Worm (Caenorhabditis elegans) whole organism, young adult: Measurements from ENCODE around the gene T02B11.8.

Experiments
- B0019.2 ChIP-seq: fragments of 200-800 bp; sonication (Bioruptor generic); conservative IDR thresholded peaks from 2 replicates; pipeline ENCODE4 v1.3.6; 2022; ENCODE audit warnings: missing genetic modification reagents, missing genetic modification characterization, missing compliant biosample characterization
- C17E4.6 ChIP-seq: fragments of 200-800 bp; sonication (Bioruptor generic); IDR thresholded peaks from 2 replicates; pipeline ENCODE4 v1.3.6; 2022; ENCODE audit warnings: missing genetic modification reagents, missing genetic modification characterization, missing compliant biosample characterization
- F22D6.2 ChIP-seq: sonication (generic microtip); optimal IDR thresholded peaks from 2 replicates; lab custom pipeline; 2016; ENCODE audit warnings: mild to moderate bottlenecking, missing genetic modification characterization, missing compliant biosample characterization
- F39B2.1 ChIP-seq: fragments of 200-800 bp; sonication (Bioruptor generic); IDR thresholded peaks from 2 replicates; pipeline ENCODE4 v1.3.6; 2022; ENCODE audit warnings: missing genetic modification reagents, missing genetic modification characterization, missing compliant biosample characterization
- F49E8.2 ChIP-seq: sonication (generic microtip); optimal IDR thresholded peaks from 3 replicates; lab custom pipeline; 2017; ENCODE audit warnings: missing genetic modification characterization, mild to moderate bottlenecking, missing compliant biosample characterization, antibody characterized with exemption, moderate library complexity; ENCODE audit not compliant: insufficient read depth
- F57A8.1 ChIP-seq: fragments of 200-800 bp; sonication (Bioruptor generic); optimal IDR thresholded peaks from 2 replicates; lab custom pipeline; 2018; ENCODE audit warnings: mild to moderate bottlenecking, missing genetic modification characterization, moderate library complexity, missing compliant biosample characterization
- F57C9.4 ChIP-seq: sonication (generic microtip); optimal IDR thresholded peaks from 2 replicates; lab custom pipeline; 2017; ENCODE audit warnings: mild to moderate bottlenecking, missing genetic modification characterization, missing compliant biosample characterization
- K11D2.4 ChIP-seq: fragments of 200-800 bp; sonication (Bioruptor generic); IDR thresholded peaks from 2 replicates; pipeline ENCODE4 v1.3.6; 2022; ENCODE audit warnings: missing genetic modification reagents, missing genetic modification characterization, missing compliant biosample characterization
- T26A5.8 ChIP-seq: sonication (generic microtip); optimal IDR thresholded peaks from 2 replicates; lab custom pipeline; 2016; ENCODE audit warnings: missing genetic modification characterization, missing compliant biosample characterization
- Y53G8AR.9 ChIP-seq: fragments of 200-800 bp; sonication (Bioruptor generic); conservative IDR thresholded peaks from 2 replicates; pipeline ENCODE4 v1.3.6; 2022; ENCODE audit warnings: missing genetic modification reagents, missing genetic modification characterization, missing compliant biosample characterization
- Y56A3A.18 ChIP-seq: fragments of 200-800 bp; sonication (Bioruptor generic); IDR thresholded peaks from 2 replicates; pipeline ENCODE4 v1.3.6; 2022; ENCODE audit warnings: missing genetic modification reagents, missing genetic modification characterization, missing compliant biosample characterization
- Y67H2A.10 ChIP-seq: fragments of 200-800 bp; sonication (Bioruptor generic); conservative IDR thresholded peaks from 2 replicates; pipeline ENCODE4 v1.3.6; 2022; ENCODE audit warnings: missing genetic modification reagents, missing genetic modification characterization, missing compliant biosample characterization
- Y79H2A.3 ChIP-seq: fragments of 200-800 bp; sonication (Bioruptor generic); conservative IDR thresholded peaks from 2 replicates; pipeline ENCODE4 v1.3.6; 2022; ENCODE audit warnings: missing genetic modification reagents, missing genetic modification characterization, missing compliant biosample characterization
- ama-1 ChIP-seq, 3 experiments: fragments of 150-350 bp in 1 of 3; sonication (generic microtip) in 2 of 3; optimal IDR thresholded peaks; 2 replicates each; lab custom pipeline; 2014 to 2018; ENCODE audit warnings: missing biosample characterization in 2 of 3, missing genetic modification characterization in 2 of 3, missing genetic modification reagents in 2 of 3
- aptf-2 ChIP-seq: fragments of 200-800 bp; sonication (Bioruptor generic); conservative IDR thresholded peaks from 2 replicates; pipeline ENCODE4 v1.3.6; 2022; ENCODE audit warnings: missing genetic modification reagents, missing genetic modification characterization, missing compliant biosample characterization
- aptf-3 ChIP-seq: fragments of 200-800 bp; sonication (Bioruptor generic); IDR thresholded peaks from 2 replicates; pipeline ENCODE4 v1.3.6; 2022; ENCODE audit warnings: missing genetic modification characterization, missing compliant biosample characterization
- atf-7 ChIP-seq: sonication (generic microtip); optimal IDR thresholded peaks from 2 replicates; lab custom pipeline; 2017; ENCODE audit warnings: mild to moderate bottlenecking, missing genetic modification characterization, missing compliant biosample characterization
- athp-1 ChIP-seq: sonication (generic microtip); optimal IDR thresholded peaks from 2 replicates; lab custom pipeline; 2017; ENCODE audit warnings: mild to moderate bottlenecking, missing genetic modification characterization, missing compliant biosample characterization
- attf-3 ChIP-seq: fragments of 200-800 bp; sonication (Bioruptor generic); conservative IDR thresholded peaks from 2 replicates; pipeline ENCODE4 v1.3.6; 2022; ENCODE audit warnings: missing genetic modification reagents, missing genetic modification characterization, missing compliant biosample characterization
- attf-5 ChIP-seq: fragments of 200-800 bp; sonication (Bioruptor generic); optimal IDR thresholded peaks from 2 replicates; lab custom pipeline; 2018; ENCODE audit warnings: mild to moderate bottlenecking, missing genetic modification characterization, missing compliant biosample characterization
- ceh-100 ChIP-seq: fragments of 200-800 bp; sonication (Bioruptor generic); IDR thresholded peaks from 2 replicates; pipeline ENCODE4 v1.3.6; 2022; ENCODE audit warnings: missing genetic modification reagents, missing genetic modification characterization, missing compliant biosample characterization
- ceh-27 ChIP-seq: fragments of 200-800 bp; sonication (Bioruptor generic); optimal IDR thresholded peaks from 2 replicates; lab custom pipeline; 2018; ENCODE audit warnings: mild to moderate bottlenecking, missing genetic modification characterization, moderate library complexity, missing compliant biosample characterization
- ceh-58 ChIP-seq: fragments of 200-800 bp; sonication (Bioruptor generic); IDR thresholded peaks from 2 replicates; pipeline ENCODE4 v1.3.6; 2022; ENCODE audit warnings: missing genetic modification characterization, missing compliant biosample characterization
- chd-7 ChIP-seq: sonication (generic microtip); optimal IDR thresholded peaks from 2 replicates; lab custom pipeline; 2016; ENCODE audit warnings: mild to moderate bottlenecking, missing genetic modification characterization, moderate library complexity, missing compliant biosample characterization
- die-1 ChIP-seq: sonication (generic microtip); optimal IDR thresholded peaks from 2 replicates; lab custom pipeline; 2016; ENCODE audit warnings: missing genotype, mild to moderate bottlenecking, missing genetic modification characterization, missing compliant biosample characterization
- dpl-1 ChIP-seq: fragments of 150-350 bp; optimal IDR thresholded peaks from 2 replicates; lab custom pipeline; 2014; ENCODE audit warnings: missing biosample characterization, missing genetic modification reagents, missing genetic modification characterization
- ekl-4 ChIP-seq: fragments of 200-800 bp; sonication (Bioruptor generic); IDR thresholded peaks from 2 replicates; pipeline ENCODE4 v1.3.6; 2022; ENCODE audit warnings: missing genetic modification reagents, missing genetic modification characterization, missing compliant biosample characterization
- him-1 ChIP-seq: sonication (generic microtip); optimal IDR thresholded peaks from 2 replicates; lab custom pipeline; 2016; ENCODE audit warnings: missing genotype, missing genetic modification reagents, missing genetic modification characterization, missing compliant biosample characterization
- hlh-12 ChIP-seq: sonication (generic microtip); optimal IDR thresholded peaks from 2 replicates; lab custom pipeline; 2016; ENCODE audit warnings: missing genetic modification characterization, missing compliant biosample characterization
- hlh-26 ChIP-seq: fragments of 200-800 bp; sonication (Bioruptor generic); conservative IDR thresholded peaks from 2 replicates; pipeline ENCODE4 v1.3.6; 2022; ENCODE audit warnings: missing genetic modification reagents, missing genetic modification characterization, missing compliant biosample characterization
- hmg-20 ChIP-seq: fragments of 200-800 bp; sonication (Bioruptor generic); IDR thresholded peaks from 2 replicates; pipeline ENCODE4 v1.3.6; 2022; ENCODE audit warnings: missing genetic modification reagents, missing genetic modification characterization, missing compliant biosample characterization
- let-607 ChIP-seq, 2 experiments: fragments of 200-800 bp in 1 of 2; sonication (Bioruptor generic) in 1 of 2; sonication (generic microtip) in 1 of 2; optimal IDR thresholded peaks; 2 replicates each; lab custom pipeline; 2016 to 2018; ENCODE audit warnings: mild to moderate bottlenecking in 2 of 2, missing compliant biosample characterization in 2 of 2, missing genetic modification characterization in 2 of 2, moderate library complexity in 2 of 2, missing genotype in 1 of 2
- lin-54 ChIP-seq: fragments of 200-800 bp; sonication (Bioruptor generic); optimal IDR thresholded peaks from 2 replicates; lab custom pipeline; 2018; ENCODE audit warnings: mild to moderate bottlenecking, missing genetic modification characterization, missing compliant biosample characterization
- lir-1 ChIP-seq: fragments of 200-800 bp; sonication (Bioruptor generic); conservative IDR thresholded peaks from 2 replicates; pipeline ENCODE4 v1.3.6; 2022; ENCODE audit warnings: missing genetic modification reagents, missing genetic modification characterization, missing compliant biosample characterization
- lsl-1 ChIP-seq: fragments of 200-800 bp; sonication (Bioruptor generic); optimal IDR thresholded peaks from 2 replicates; lab custom pipeline; 2018; ENCODE audit warnings: mild to moderate bottlenecking, missing genetic modification characterization, moderate library complexity, missing compliant biosample characterization
- madf-10 ChIP-seq: sonication (generic microtip); optimal IDR thresholded peaks from 2 replicates; lab custom pipeline; 2016; ENCODE audit warnings: mild to moderate bottlenecking, missing genetic modification characterization, missing compliant biosample characterization
- madf-3 ChIP-seq: fragments of 200-800 bp; sonication (Bioruptor generic); IDR thresholded peaks from 2 replicates; pipeline ENCODE4 v1.3.6; 2022; ENCODE audit warnings: missing genetic modification reagents, missing genetic modification characterization, missing compliant biosample characterization
- mel-28 ChIP-seq: sonication (generic microtip); optimal IDR thresholded peaks from 2 replicates; lab custom pipeline; 2016; ENCODE audit warnings: borderline replicate concordance, mild to moderate bottlenecking, missing genetic modification characterization, missing compliant biosample characterization
- repo-1 ChIP-seq: sonication (generic microtip); optimal IDR thresholded peaks from 2 replicates; lab custom pipeline; 2017; ENCODE audit warnings: mild to moderate bottlenecking, missing genetic modification characterization, missing compliant biosample characterization
- sdz-38 ChIP-seq: sonication (generic microtip); optimal IDR thresholded peaks from 2 replicates; lab custom pipeline; 2016; ENCODE audit warnings: missing genotype, missing genetic modification characterization, missing compliant biosample characterization
- snpc-4 ChIP-seq, 5 experiments: fragments of 150-350 bp in 1 of 5; sonication (generic microtip) in 4 of 5; optimal IDR thresholded peaks; 2 replicates each; lab custom pipeline; 2014 to 2018; ENCODE audit warnings: missing genetic modification characterization in 5 of 5, missing biosample characterization in 3 of 5, antibody characterized with exemption in 2 of 5, mild to moderate bottlenecking in 2 of 5, missing compliant biosample characterization in 2 of 5, missing genotype in 2 of 5, moderate library complexity in 2 of 5, missing genetic modification reagents in 1 of 5
- somi-1 ChIP-seq: fragments of 200-800 bp; sonication (Bioruptor generic); optimal IDR thresholded peaks from 2 replicates; lab custom pipeline; 2018; ENCODE audit warnings: mild to moderate bottlenecking, missing genetic modification characterization, missing compliant biosample characterization
- sptf-2 ChIP-seq: fragments of 200-800 bp; sonication (Bioruptor generic); optimal IDR thresholded peaks from 2 replicates; lab custom pipeline; 2018; ENCODE audit warnings: mild to moderate bottlenecking, missing genetic modification characterization, missing compliant biosample characterization
- tlf-1 ChIP-seq: fragments of 200-800 bp; sonication (Bioruptor generic); optimal IDR thresholded peaks from 2 replicates; lab custom pipeline; 2018; ENCODE audit warnings: mild to moderate bottlenecking, missing genetic modification characterization, missing compliant biosample characterization
- zfh-2 ChIP-seq: fragments of 200-800 bp; sonication (Bioruptor generic); conservative IDR thresholded peaks from 2 replicates; pipeline ENCODE4 v1.3.6; 2022; ENCODE audit warnings: missing genetic modification reagents, missing genetic modification characterization, missing compliant biosample characterization
- zim-3 ChIP-seq: sonication (generic microtip); optimal IDR thresholded peaks from 2 replicates; lab custom pipeline; 2017; ENCODE audit warnings: mild to moderate bottlenecking, missing genetic modification characterization, moderate library complexity, missing compliant biosample characterization
- ztf-18 ChIP-seq: sonication (generic microtip); optimal IDR thresholded peaks from 2 replicates; lab custom pipeline; 2016; ENCODE audit warnings: missing genotype, mild to moderate bottlenecking, missing genetic modification characterization, missing compliant biosample characterization

The T02B11.8 gene

ce11 chrV:858841-859456, 19.5 kb downstream of the T02B11.8 start:
- TF ChIP-seq ztf-18 (peak; percentile 11), sdz-38 (tag; lab: Kevin White, UChicago) (no peak), somi-1 (GFP tag; lab: Kevin White, UChicago) (no peak), mel-28 (tag; lab: Kevin White, UChicago) (no peak), ama-1 (optimal IDR thresholded peaks at IDR 0.05; lab: Kevin White, UChicago) (no peak), ama-1 (GFP tag; optimal IDR thresholded peaks at IDR 0.05; lab: Kevin White, UChicago) (no peak), aptf-3 (GFP tag; lab: Robert Waterston, UW) (no peak), dpl-1 (GFP tag; lab: Kevin White, UChicago) (no peak), repo-1 (tag; lab: Kevin White, UChicago) (no peak), Y53G8AR.9 (GFP tag; lab: Robert Waterston, UW) (0 out of 2 replicates have a peak, but pooled peaks have one; percentile 51), F39B2.1 (no peak), Y79H2A.3 (GFP tag; lab: Robert Waterston, UW) (no peak), athp-1 (tag; lab: Kevin White, UChicago) (no peak), chd-7 (no peak), hlh-26 (GFP tag; lab: Robert Waterston, UW) (no peak), F22D6.2 (tag; lab: Kevin White, UChicago) (no peak), ceh-100 (GFP tag; lab: Robert Waterston, UW) (peak; percentile 46; the same call in 1 of the 2 replicates), attf-3 (GFP tag; lab: Robert Waterston, UW) (no peak), tlf-1 (GFP tag; lab: Kevin White, UChicago) (no peak), F49E8.2 (tag; lab: Kevin White, UChicago) (no peak), lsl-1 (GFP tag; lab: Kevin White, UChicago) (peak; percentile 7), K11D2.4 (GFP tag; lab: Robert Waterston, UW) (no peak), aptf-2 (no peak), F57A8.1 (GFP tag; lab: Kevin White, UChicago) (no peak), sptf-2 (GFP tag; lab: Kevin White, UChicago) (no peak), B0019.2 (no peak), zim-3 (tag; lab: Kevin White, UChicago) (no peak), Y56A3A.18 (GFP tag; lab: Robert Waterston, UW) (peak; percentile 84), ekl-4 (GFP tag; lab: Robert Waterston, UW) (peak; percentile 38; the same call in 1 of the 2 replicates), C17E4.6 (GFP tag; lab: Robert Waterston, UW) (no peak), Y67H2A.10 (GFP tag; lab: Robert Waterston, UW) (no peak), hmg-20 (GFP tag; lab: Robert Waterston, UW) (0 out of 2 replicates have a peak, but pooled peaks have one; percentile 67), zfh-2 (GFP tag; lab: Robert Waterston, UW) (no peak), let-607 (tag; optimal IDR thresholded peaks at IDR 0.05; lab: Kevin White, UChicago) (no peak), ceh-58 (GFP tag; lab: Robert Waterston, UW) (no peak), lir-1 (no peak), snpc-4 (GFP tag; optimal IDR thresholded peaks at IDR 0.05; lab: Kevin White, UChicago) (peak; percentile 88), snpc-4 (tag; optimal IDR thresholded peaks at IDR 0.05; lab: Kevin White, UChicago) (peak; percentile 89 to 99 (median 93)), madf-10 (tag; lab: Kevin White, UChicago) (no peak), F57C9.4 (tag; lab: Kevin White, UChicago) (no peak), attf-5 (no peak), T26A5.8 (tag; lab: Kevin White, UChicago) (no peak), ceh-27 (GFP tag; lab: Kevin White, UChicago) (no peak), atf-7 (tag; lab: Kevin White, UChicago) (no peak), him-1 (tag; lab: Kevin White, UChicago) (peak; percentile 85), lin-54 (no peak), madf-3 (GFP tag; lab: Robert Waterston, UW) (no peak), die-1 (tag; lab: Kevin White, UChicago) (no peak), hlh-12 (tag; lab: Kevin White, UChicago) (no peak)
